Worm (Caenorhabditis elegans) whole organism, L1 larva: ENCODE measurements around the gene glr-6.

Experiments
- aly-2 ChIP-seq: fragments of 150-350 bp; optimal IDR thresholded peaks from 2 replicates; lab custom pipeline; 2014; ENCODE audit warnings: missing biosample characterization, missing genetic modification characterization
- ama-1 ChIP-seq: fragments of 150-350 bp; optimal IDR thresholded peaks from 2 replicates; lab custom pipeline; 2014
- ceh-90 ChIP-seq: sonication (generic microtip); optimal IDR thresholded peaks from 2 replicates; lab custom pipeline; 2016; ENCODE audit warnings: missing genetic modification characterization, missing compliant biosample characterization
- dpl-1 ChIP-seq, 3 experiments: fragments of 150-350 bp in 2 of 3; sonication (generic microtip) in 1 of 3; optimal IDR thresholded peaks; 2 replicates each; lab custom pipeline; 2014 to 2017; ENCODE audit warnings: missing biosample characterization in 3 of 3, missing genetic modification characterization in 3 of 3, missing genetic modification reagents in 3 of 3
- egl-27 ChIP-seq, 2 experiments: fragments of 150-350 bp in 1 of 2; sonication (generic microtip); optimal IDR thresholded peaks; 3 replicates each; lab custom pipeline; 2017 to 2018; ENCODE audit warnings: missing biosample characterization in 2 of 2, missing genetic modification characterization in 2 of 2, missing genetic modification reagents in 2 of 2
- fos-1 ChIP-seq: fragments of 150-350 bp; optimal IDR thresholded peaks from 2 replicates; lab custom pipeline; 2014; ENCODE audit warnings: missing biosample characterization, missing genetic modification characterization
- mab-9 ChIP-seq: fragments of 200-800 bp; sonication (Bioruptor generic); IDR thresholded peaks from 2 replicates; pipeline ENCODE4 v1.3.6; 2022; ENCODE audit warnings: missing genetic modification reagents, missing genetic modification characterization, missing compliant biosample characterization
- nhr-19 ChIP-seq: fragments of 200-800 bp; sonication (Bioruptor generic); conservative IDR thresholded peaks from 2 replicates; pipeline ENCODE4 v1.3.6; 2022; ENCODE audit warnings: missing genetic modification characterization, missing compliant biosample characterization
- nhr-28 ChIP-seq: fragments of 150-350 bp; optimal IDR thresholded peaks from 2 replicates; lab custom pipeline; 2014; ENCODE audit warnings: missing biosample characterization, missing genetic modification characterization
- nhr-47 ChIP-seq: sonication (generic microtip); optimal IDR thresholded peaks from 2 replicates; lab custom pipeline; 2016; ENCODE audit warnings: mild to moderate bottlenecking, missing genetic modification characterization, moderate library complexity, missing compliant biosample characterization
- skn-1 ChIP-seq: fragments of 150-350 bp; optimal IDR thresholded peaks from 2 replicates; lab custom pipeline; 2014; ENCODE audit warnings: missing biosample characterization, missing genetic modification characterization
- sptf-1 ChIP-seq: fragments of 150-350 bp; optimal IDR thresholded peaks from 2 replicates; lab custom pipeline; 2014; ENCODE audit warnings: missing biosample characterization, missing genetic modification characterization
- unc-62 ChIP-seq: fragments of 150-350 bp; optimal IDR thresholded peaks from 2 replicates; lab custom pipeline; 2014; ENCODE audit warnings: missing biosample characterization, missing genetic modification reagents, missing genetic modification characterization
- zag-1 ChIP-seq: fragments of 150-350 bp; optimal IDR thresholded peaks from 2 replicates; lab custom pipeline; 2014; ENCODE audit warnings: missing biosample characterization, missing genetic modification characterization

- no peak for TF ChIP-seq skn-1 (tag; lab: Kevin White, UChicago)
- no peak for TF ChIP-seq unc-62
- TF ChIP-seq dpl-1 (GFP tag; optimal IDR thresholded peaks at IDR 0.05; lab: Kevin White, UChicago) = no peak
- no peak for TF ChIP-seq fos-1 (tag; lab: Kevin White, UChicago)
- no peak for TF ChIP-seq sptf-1 (tag; lab: Kevin White, UChicago)
- no peak for TF ChIP-seq ama-1 (lab: Kevin White, UChicago)
- no peak for TF ChIP-seq nhr-47 (tag; lab: Kevin White, UChicago)
- TF ChIP-seq aly-2 (tag; lab: Kevin White, UChicago) = no peak
- TF ChIP-seq mab-9 (GFP tag; lab: Robert Waterston, UW) = no peak
- no peak for TF ChIP-seq nhr-28 (tag; lab: Kevin White, UChicago)
- no peak for TF ChIP-seq nhr-19 (GFP tag; lab: Robert Waterston, UW)
- no peak for TF ChIP-seq ceh-90 (tag; lab: Kevin White, UChicago)
- TF ChIP-seq zag-1 (tag; lab: Kevin White, UChicago) = no peak
- TF ChIP-seq egl-27 (tag; optimal IDR thresholded peaks at IDR 0.05; lab: Kevin White, UChicago) = no peak
Measured at ce11 chrX:6861564-6861963, 21.0 kb upstream of the glr-6 start.
